Fruit fly (Drosophila melanogaster) whole organism, embryonic: ENCODE results near the gene CG6000.

Experiments
- CG10366 ChIP-seq: fragments of 200-800 bp; sonication (Bioruptor generic); IDR thresholded peaks from 2 replicates; pipeline ENCODE4 v1.3.6; 2022; ENCODE audit warnings: missing biosample characterization, missing genetic modification characterization
- MTF-1 ChIP-seq: fragments of 200-800 bp; sonication (Bioruptor generic); optimal IDR thresholded peaks from 2 replicates; lab custom pipeline; 2018; ENCODE audit warnings: missing biosample characterization, mild to moderate bottlenecking, missing genetic modification characterization, borderline replicate concordance

DNA sequence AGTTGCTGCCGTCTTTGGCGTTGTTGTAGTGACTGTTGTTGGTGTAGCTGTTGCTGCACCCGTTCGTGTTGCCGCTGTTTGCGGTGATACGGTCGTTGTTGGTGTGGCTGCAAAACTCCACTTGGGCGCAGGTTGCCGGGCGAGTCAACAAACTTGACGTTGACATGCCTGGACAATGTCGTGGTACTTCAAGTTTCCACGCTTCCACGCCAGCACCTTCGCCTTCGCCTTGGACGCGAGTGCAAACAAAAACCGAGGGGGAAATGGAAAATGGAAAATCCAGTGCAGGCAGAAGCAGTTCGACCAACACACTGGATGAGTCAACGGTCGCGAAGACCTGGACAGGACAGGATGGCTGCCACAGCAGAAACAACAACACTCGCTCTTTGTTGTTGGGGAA is 29.5 kb upstream of the CG6000 start:
- no peak for TF ChIP-seq MTF-1 (GFP tag; lab: Kevin White, UChicago)
- no peak for TF ChIP-seq CG10366 (GFP tag; lab: Robert Waterston, UW)
